Worm (Caenorhabditis elegans): ENCODE data around the gene nlp-63.

The nlp-63 gene

ce11 chrII:10197091-10197675, 42.0 kb downstream of the nlp-63 start, which contains the start of gene R05H5.3 (continued):
- peak in 1 of 3 experiments; percentile 75 for TF ChIP-seq lin-35 (GFP tag; optimal IDR thresholded peaks at IDR 0.05)
- TF ChIP-seq nhr-179 (tag; optimal IDR thresholded peaks at IDR 0.05), result no peak
- no peak for TF ChIP-seq akir-1 (GFP tag; optimal IDR thresholded peaks at IDR 0.05)
- peak; percentile 58 for TF ChIP-seq tlf-1 (GFP tag; optimal IDR thresholded peaks at IDR 0.05)
- TF ChIP-seq dpl-1 (GFP tag; optimal IDR thresholded peaks at IDR 0.05), result peak; percentile 91
- TF ChIP-seq attf-3 (GFP tag; conservative IDR thresholded peaks at IDR 0.05), result peak; percentile 72
- no peak for TF ChIP-seq mxl-1 (tag; optimal IDR thresholded peaks at IDR 0.05)
- TF ChIP-seq ztf-6 (GFP tag; IDR thresholded peaks at IDR 0.05), result 0 out of 2 replicates have a peak, but pooled peaks have one; percentile 36
- TF ChIP-seq D2030.7 (GFP tag; IDR thresholded peaks at IDR 0.05), result peak; percentile 96
- TF ChIP-seq T07F8.4 (tag; optimal IDR thresholded peaks at IDR 0.05), result no peak
- peak; percentile 66; the same call in 1 of the 2 replicates for TF ChIP-seq hmg-1.2 (GFP tag; IDR thresholded peaks at IDR 0.05)
- peak; percentile 40 for TF ChIP-seq snpc-1.3 (tag; optimal IDR thresholded peaks at IDR 0.05; ENCODE audit: insufficient read depth)
- TF ChIP-seq K11D2.4 (GFP tag; IDR thresholded peaks at IDR 0.05), result no peak
- TF ChIP-seq ZK185.1 (tag; optimal IDR thresholded peaks at IDR 0.05; ENCODE audit: poor library complexity, severe bottlenecking), result peak; percentile 18
- no peak for TF ChIP-seq hmg-20 (GFP tag; IDR thresholded peaks at IDR 0.05)
- TF ChIP-seq B0019.2 (GFP tag; conservative IDR thresholded peaks at IDR 0.05), result peak; percentile 90
- TF ChIP-seq ceh-27 (GFP tag; optimal IDR thresholded peaks at IDR 0.05), result no peak
- no peak for TF ChIP-seq pha-4 (tag; optimal IDR thresholded peaks at IDR 0.05)
- no peak for TF ChIP-seq T26A5.8 (tag; optimal IDR thresholded peaks at IDR 0.05)
- no peak for TF ChIP-seq fkh-3 (tag; optimal IDR thresholded peaks at IDR 0.05)
- TF ChIP-seq mel-28 (tag; optimal IDR thresholded peaks at IDR 0.05; ENCODE audit: borderline replicate concordance), result no peak
- TF ChIP-seq aptf-2 (GFP tag; conservative IDR thresholded peaks at IDR 0.05), result 0 out of 2 replicates have a peak, but pooled peaks have one; percentile 56
- peak; percentile 96 for TF ChIP-seq efl-1 (GFP tag; optimal IDR thresholded peaks at IDR 0.05)
- TF ChIP-seq somi-1 (GFP tag; optimal IDR thresholded peaks at IDR 0.05), result no peak
- no peak for TF ChIP-seq F39B2.1 (GFP tag; IDR thresholded peaks at IDR 0.05)
- TF ChIP-seq egl-44 (GFP tag; IDR thresholded peaks at IDR 0.05), result no peak
- no peak for TF ChIP-seq nhr-90 (tag; optimal IDR thresholded peaks at IDR 0.05)
- peak; percentile 70 for TF ChIP-seq snpc-3.4 (tag; optimal IDR thresholded peaks at IDR 0.05)
- TF ChIP-seq ceh-79 (tag; optimal IDR thresholded peaks at IDR 0.05), result no peak
- TF ChIP-seq hlh-12 (tag; optimal IDR thresholded peaks at IDR 0.05), result no peak
- no peak for TF ChIP-seq B0035.1 (tag; optimal IDR thresholded peaks at IDR 0.05)
- no peak for TF ChIP-seq atf-7 (tag; optimal IDR thresholded peaks at IDR 0.05)
- no peak; the same call in 1 of the 2 replicates for TF ChIP-seq cebp-1 (GFP tag; IDR thresholded peaks at IDR 0.05)
- TF ChIP-seq cebp-1 (tag; optimal IDR thresholded peaks at IDR 0.05), result no peak
- TF ChIP-seq unc-62 (GFP tag; optimal IDR thresholded peaks at IDR 0.05), result no peak
- no peak for TF ChIP-seq nfya-2 (GFP tag; IDR thresholded peaks at IDR 0.05)
- no peak for TF ChIP-seq egl-18 (GFP tag; IDR thresholded peaks at IDR 0.05)
- peak; percentile 94 for TF ChIP-seq ceh-100 (GFP tag; IDR thresholded peaks at IDR 0.05)
- peak; percentile 96 for TF ChIP-seq madf-6 (GFP tag; IDR thresholded peaks at IDR 0.05)
- no peak for TF ChIP-seq F57A8.1 (GFP tag; optimal IDR thresholded peaks at IDR 0.05)
- peak; percentile 85 for TF ChIP-seq lin-54 (GFP tag; optimal IDR thresholded peaks at IDR 0.05)
- peak; percentile 64 for TF ChIP-seq egrh-3 (GFP tag; IDR thresholded peaks at IDR 0.05)
- TF ChIP-seq F23B12.7 (tag; optimal IDR thresholded peaks at IDR 0.05; ENCODE audit: insufficient read depth), result peak; percentile 79
- no peak for TF ChIP-seq repo-1 (tag; optimal IDR thresholded peaks at IDR 0.05)
- peak; percentile 49; the same call in 1 of the 2 replicates for TF ChIP-seq attf-6 (GFP tag; IDR thresholded peaks at IDR 0.05)
- peak; percentile 69; the same call in 1 of the 2 replicates for TF ChIP-seq C17E4.6 (GFP tag; IDR thresholded peaks at IDR 0.05)
- TF ChIP-seq gei-17 (GFP tag; optimal IDR thresholded peaks at IDR 0.05), result no peak
- TF ChIP-seq dox-1 (GFP tag; IDR thresholded peaks at IDR 0.05), result no peak

All from whole organism, young adult.